Worm (Caenorhabditis elegans) whole organism, L4 larva: ENCODE data around the gene F35D11.1.
A peak's percentile ranks its signal among the peaks of the same experiment; 100 is the strongest.

Experiments
- F10B5.3 ChIP-seq: sonication (generic microtip); optimal IDR thresholded peaks from 2 replicates; lab custom pipeline; 2016; ENCODE audit warnings: mild to moderate bottlenecking, missing genetic modification characterization, missing compliant biosample characterization
- F44E2.7 ChIP-seq: fragments of 200-800 bp; sonication (Bioruptor generic); IDR thresholded peaks from 2 replicates; pipeline ENCODE4 v2.1.2; 2022; ENCODE audit warnings: missing genetic modification characterization, missing compliant biosample characterization
- F49E8.2 ChIP-seq: sonication (generic microtip); optimal IDR thresholded peaks from 2 replicates; lab custom pipeline; 2016; ENCODE audit warnings: missing compliant biosample characterization, mild to moderate bottlenecking, missing genetic modification characterization, borderline replicate concordance
- R02D3.7 ChIP-seq: fragments of 150-350 bp; sonication (generic microtip); optimal IDR thresholded peaks from 3 replicates; lab custom pipeline; 2014; ENCODE audit warnings: missing biosample characterization, missing genetic modification characterization
- Y105C5A.15 ChIP-seq: fragments of 200-800 bp; sonication (Bioruptor generic); IDR thresholded peaks from 2 replicates; pipeline ENCODE4 v1.3.6; 2022; ENCODE audit warnings: missing genetic modification characterization, missing compliant biosample characterization
- Y48G9A.11 ChIP-seq: fragments of 200-800 bp; sonication (Bioruptor generic); IDR thresholded peaks from 2 replicates; pipeline ENCODE4 v1.3.6; 2022; ENCODE audit warnings: missing genetic modification reagents, missing genetic modification characterization, missing compliant biosample characterization
- Y5F2A.4 ChIP-seq: fragments of 200-800 bp; sonication (Bioruptor generic); optimal IDR thresholded peaks from 2 replicates; lab custom pipeline; 2018; ENCODE audit warnings: mild to moderate bottlenecking, missing genetic modification characterization, missing compliant biosample characterization
- Y75B8A.6 ChIP-seq: fragments of 200-800 bp; sonication (Bioruptor generic); IDR thresholded peaks from 2 replicates; pipeline ENCODE4 v1.3.6; 2022; ENCODE audit warnings: missing genetic modification reagents, missing genetic modification characterization, missing compliant biosample characterization
- aha-1 ChIP-seq: fragments of 150-350 bp; peaks from one replicate; lab custom pipeline; 2014; ENCODE audit warnings: missing biosample characterization, missing genetic modification characterization
- ceh-32 ChIP-seq: sonication (generic microtip); optimal IDR thresholded peaks from 2 replicates; lab custom pipeline; 2016; ENCODE audit warnings: mild to moderate bottlenecking, missing genetic modification characterization, missing compliant biosample characterization; ENCODE audit not compliant: poor library complexity
- ceh-44 ChIP-seq: fragments of 200-800 bp; sonication (Bioruptor generic); IDR thresholded peaks from 2 replicates; pipeline ENCODE4 v1.3.6; 2022; ENCODE audit warnings: missing genetic modification reagents, missing genetic modification characterization, missing compliant biosample characterization
- ceh-62 ChIP-seq: sonication (generic microtip); optimal IDR thresholded peaks from 2 replicates; lab custom pipeline; 2017; ENCODE audit warnings: missing biosample characterization, missing genetic modification characterization
- cey-2 ChIP-seq: sonication (generic microtip); optimal IDR thresholded peaks from 3 replicates; lab custom pipeline; 2017; ENCODE audit warnings: missing genetic modification characterization, mild to moderate bottlenecking, missing compliant biosample characterization, antibody characterized with exemption, borderline replicate concordance; ENCODE audit not compliant: insufficient read depth
- dmd-9 ChIP-seq: fragments of 200-800 bp; sonication (Bioruptor generic); IDR thresholded peaks from 2 replicates; pipeline ENCODE4 v1.3.6; 2022; ENCODE audit warnings: missing genetic modification reagents, missing genetic modification characterization, missing compliant biosample characterization
- duxl-1 ChIP-seq: sonication (generic microtip); optimal IDR thresholded peaks from 2 replicates; lab custom pipeline; 2016; ENCODE audit warnings: mild to moderate bottlenecking, missing genetic modification characterization, moderate library complexity, missing compliant biosample characterization; ENCODE audit not compliant: poor library complexity
- egl-27 ChIP-seq: sonication (generic microtip); optimal IDR thresholded peaks from 3 replicates; lab custom pipeline; 2017; ENCODE audit warnings: missing biosample characterization, missing genetic modification reagents, missing genetic modification characterization
- egl-43 ChIP-seq: fragments of 200-800 bp; sonication (Bioruptor generic); IDR thresholded peaks from 2 replicates; pipeline ENCODE4 v1.3.6; 2022; ENCODE audit warnings: missing genetic modification reagents, missing genetic modification characterization, missing compliant biosample characterization
- fos-1 ChIP-seq: fragments of 150-350 bp; optimal IDR thresholded peaks from 2 replicates; lab custom pipeline; 2014; ENCODE audit warnings: missing biosample characterization, missing genetic modification characterization
- gei-8 ChIP-seq: fragments of 200-800 bp; sonication (Bioruptor generic); optimal IDR thresholded peaks from 2 replicates; lab custom pipeline; 2018; ENCODE audit warnings: mild to moderate bottlenecking, missing genetic modification characterization, missing compliant biosample characterization
- hif-1 ChIP-seq, 2 experiments: sonication (generic microtip); optimal IDR thresholded peaks; 2 replicates each; lab custom pipeline; 2016 to 2017; ENCODE audit warnings: missing compliant biosample characterization in 2 of 2, missing genetic modification characterization in 2 of 2, missing genetic modification reagents in 2 of 2, missing genotype in 2 of 2, mild to moderate bottlenecking in 1 of 2
- hlh-11 ChIP-seq: fragments of 200-800 bp; sonication (Bioruptor generic); optimal IDR thresholded peaks from 2 replicates; lab custom pipeline; 2018; ENCODE audit warnings: mild to moderate bottlenecking, missing genetic modification characterization, missing compliant biosample characterization
- hmg-1.1 ChIP-seq: fragments of 200-800 bp; sonication (Bioruptor generic); IDR thresholded peaks from 2 replicates; pipeline ENCODE4 v1.3.6; 2022; ENCODE audit warnings: missing genetic modification reagents, missing genetic modification characterization, missing compliant biosample characterization
- jun-1 ChIP-seq: fragments of 150-350 bp; optimal IDR thresholded peaks from 2 replicates; lab custom pipeline; 2014; ENCODE audit warnings: missing biosample characterization, missing genetic modification reagents, missing genetic modification characterization
- lin-1 ChIP-seq: fragments of 200-800 bp; sonication (Bioruptor generic); IDR thresholded peaks from 2 replicates; pipeline ENCODE4 v1.3.6; 2022; ENCODE audit warnings: missing genetic modification reagents, missing genetic modification characterization, missing compliant biosample characterization
- lin-15B ChIP-seq: fragments of 150-350 bp; sonication (generic microtip); optimal IDR thresholded peaks from 3 replicates; lab custom pipeline; 2014; ENCODE audit warnings: missing biosample characterization, missing genetic modification characterization
- lin-29 ChIP-seq: fragments of 200-800 bp; sonication (Bioruptor generic); IDR thresholded peaks from 2 replicates; pipeline ENCODE4 v1.3.6; 2022; ENCODE audit warnings: missing genetic modification reagents, missing genetic modification characterization, missing compliant biosample characterization
- lin-38 ChIP-seq: fragments of 200-800 bp; sonication (Bioruptor generic); IDR thresholded peaks from 2 replicates; pipeline ENCODE4 v1.3.6; 2022; ENCODE audit warnings: missing genetic modification reagents, missing genetic modification characterization, missing compliant biosample characterization
- lin-39 ChIP-seq: fragments of 150-350 bp; optimal IDR thresholded peaks from 2 replicates; lab custom pipeline; 2014; ENCODE audit warnings: missing biosample characterization, missing genetic modification reagents, missing genetic modification characterization
- mdl-1 ChIP-seq, 2 experiments: fragments of 150-350 bp in 1 of 2; sonication (generic microtip) in 1 of 2; optimal IDR thresholded peaks; 2 replicates each; lab custom pipeline; 2014 to 2017; ENCODE audit warnings: missing biosample characterization in 2 of 2, missing genetic modification characterization in 2 of 2
- mxl-3 ChIP-seq: fragments of 200-800 bp; sonication (Bioruptor generic); optimal IDR thresholded peaks from 2 replicates; lab custom pipeline; 2018; ENCODE audit warnings: mild to moderate bottlenecking, missing genetic modification characterization, missing compliant biosample characterization
- nhr-10 ChIP-seq: fragments of 150-350 bp; optimal IDR thresholded peaks from 2 replicates; lab custom pipeline; 2014; ENCODE audit warnings: missing biosample characterization, missing genetic modification characterization
- nhr-11 ChIP-seq: fragments of 150-350 bp; optimal IDR thresholded peaks from 2 replicates; lab custom pipeline; 2014; ENCODE audit warnings: missing biosample characterization, missing genetic modification characterization
- nhr-237 ChIP-seq: sonication (generic microtip); optimal IDR thresholded peaks from 2 replicates; lab custom pipeline; 2017; ENCODE audit warnings: missing biosample characterization, missing genetic modification characterization
- nhr-25 ChIP-seq: sonication (generic microtip); optimal IDR thresholded peaks from 2 replicates; lab custom pipeline; 2017; ENCODE audit warnings: missing genetic modification characterization, mild to moderate bottlenecking, missing compliant biosample characterization, antibody characterized with exemption, moderate library complexity, borderline replicate concordance; ENCODE audit not compliant: insufficient read depth
- nhr-41 ChIP-seq: fragments of 200-800 bp; sonication (Bioruptor generic); IDR thresholded peaks from 2 replicates; pipeline ENCODE4 v1.3.6; 2022; ENCODE audit warnings: missing genetic modification reagents, missing genetic modification characterization, missing compliant biosample characterization
- nhr-6 ChIP-seq: fragments of 150-350 bp; optimal IDR thresholded peaks from 2 replicates; lab custom pipeline; 2014; ENCODE audit warnings: missing biosample characterization, missing genetic modification characterization
- nhr-76 ChIP-seq: fragments of 150-350 bp; optimal IDR thresholded peaks from 2 replicates; lab custom pipeline; 2014; ENCODE audit warnings: missing biosample characterization, missing genetic modification characterization
- nhr-77 ChIP-seq: fragments of 150-350 bp; optimal IDR thresholded peaks from 2 replicates; lab custom pipeline; 2014; ENCODE audit warnings: missing biosample characterization, missing genetic modification characterization
- pha-4 ChIP-seq, 2 experiments: fragments of 150-350 bp in 1 of 2; fragments of 200-800 bp in 1 of 2; sonication (Bioruptor generic) in 1 of 2; IDR thresholded peaks in 1 of 2; optimal IDR thresholded peaks in 1 of 2; 2 replicates each; pipeline versions ENCODE4 v1.3.6 to Lab custom; 2014 to 2022; ENCODE audit warnings: missing genetic modification characterization in 2 of 2, missing genetic modification reagents in 2 of 2, missing biosample characterization in 1 of 2, missing compliant biosample characterization in 1 of 2
- pqm-1 ChIP-seq: sonication (generic microtip); optimal IDR thresholded peaks from 2 replicates; lab custom pipeline; 2017; ENCODE audit warnings: missing biosample characterization, missing genetic modification characterization
- rbr-2 ChIP-seq: sonication (generic microtip); optimal IDR thresholded peaks from 2 replicates; lab custom pipeline; 2016; ENCODE audit warnings: missing genotype, missing genetic modification characterization, missing compliant biosample characterization
- saeg-2 ChIP-seq: fragments of 200-800 bp; sonication (Bioruptor generic); IDR thresholded peaks from 2 replicates; pipeline ENCODE4 v1.3.6; 2022; ENCODE audit warnings: missing genetic modification reagents, missing genetic modification characterization, missing compliant biosample characterization
- sdz-12 ChIP-seq: fragments of 200-800 bp; sonication (Bioruptor generic); optimal IDR thresholded peaks from 2 replicates; lab custom pipeline; 2018; ENCODE audit warnings: mild to moderate bottlenecking, missing genetic modification characterization, missing compliant biosample characterization
- snpc-4 ChIP-seq: fragments of 150-350 bp; optimal IDR thresholded peaks from 2 replicates; lab custom pipeline; 2014; ENCODE audit warnings: missing biosample characterization, missing genetic modification characterization
- tag-97 ChIP-seq: fragments of 200-800 bp; sonication (Bioruptor generic); IDR thresholded peaks from 2 replicates; pipeline ENCODE4 v1.3.6; 2022; ENCODE audit warnings: missing genetic modification characterization, missing compliant biosample characterization
- unc-130 ChIP-seq: sonication (generic microtip); optimal IDR thresholded peaks from 2 replicates; lab custom pipeline; 2016; ENCODE audit warnings: missing genetic modification reagents, missing genetic modification characterization, missing compliant biosample characterization
- unc-39 ChIP-seq: sonication (generic microtip); optimal IDR thresholded peaks from 2 replicates; lab custom pipeline; 2017; ENCODE audit warnings: missing biosample characterization, missing genetic modification characterization
- unc-62 ChIP-seq, 3 experiments: fragments of 150-350 bp in 1 of 3; sonication (generic microtip); optimal IDR thresholded peaks in 2 of 3; peaks in 1 of 3; 1 replicate in 1 of 3; 2 replicates in 2 of 3; lab custom pipeline; 2014 to 2017; ENCODE audit warnings: missing biosample characterization in 3 of 3, missing genetic modification characterization in 3 of 3, missing genetic modification reagents in 3 of 3, missing genotype in 1 of 3
- zip-2 ChIP-seq: fragments of 150-350 bp; optimal IDR thresholded peaks from 2 replicates; lab custom pipeline; 2014; ENCODE audit warnings: missing biosample characterization, missing genetic modification characterization
- ztf-7 ChIP-seq: fragments of 150-350 bp; optimal IDR thresholded peaks from 2 replicates; lab custom pipeline; 2014; ENCODE audit warnings: missing biosample characterization, missing genetic modification characterization

Gene F35D11.1

ce11 chrII:4603035-4603434 is 23.7 kb upstream of the F35D11.1 start, which contains the start of gene F35D11.4 (continued):
- TF ChIP-seq Y105C5A.15 (no peak), tag-97 (GFP tag; lab: Robert Waterston, UW) (0 out of 2 replicates have a peak, but pooled peaks have one; percentile 55), cey-2 (no peak), nhr-6 (peak; percentile 78), pqm-1 (tag; lab: Kevin White, UChicago) (no peak), Y75B8A.6 (GFP tag; lab: Robert Waterston, UW) (no peak), F10B5.3 (no peak), zip-2 (tag; lab: Kevin White, UChicago) (no peak), ceh-62 (tag; lab: Kevin White, UChicago) (no peak), dmd-9 (peak; percentile 77), duxl-1 (peak; percentile 76), saeg-2 (GFP tag; lab: Robert Waterston, UW) (no peak), nhr-237 (tag; lab: Kevin White, UChicago) (no peak), unc-39 (no peak), nhr-11 (tag; lab: Kevin White, UChicago) (peak; percentile 15), unc-62 (GFP tag; optimal IDR thresholded peaks at IDR 0.05 in 1 of 2; lab: Kevin White, UChicago) (no peak), unc-62 (tag; optimal IDR thresholded peaks at IDR 0.05; lab: Kevin White, UChicago) (no peak), F44E2.7 (no peak), Y48G9A.11 (GFP tag; lab: Robert Waterston, UW) (peak; percentile 69), hif-1 (tag; optimal IDR thresholded peaks at IDR 0.05; lab: Kevin White, UChicago) (peak in 1 of 2 experiments; percentile 89), unc-130 (GFP tag; lab: Kevin White, UChicago) (peak; percentile 89), nhr-41 (GFP tag; lab: Robert Waterston, UW) (no peak), mdl-1 (tag; optimal IDR thresholded peaks at IDR 0.05; lab: Kevin White, UChicago) (peak in 1 of 2 experiments; percentile 7), hmg-1.1 (GFP tag; lab: Robert Waterston, UW) (peak; percentile 46; the same call in 1 of the 2 replicates), jun-1 (tag; lab: Kevin White, UChicago) (no peak), nhr-76 (tag; lab: Kevin White, UChicago) (no peak), R02D3.7 (tag; lab: Kevin White, UChicago) (no peak), lin-15B (tag; lab: Kevin White, UChicago) (no peak), lin-29 (GFP tag; lab: Robert Waterston, UW) (no peak), nhr-77 (tag; lab: Kevin White, UChicago) (peak; percentile 53), fos-1 (no peak), hlh-11 (tag; lab: Kevin White, UChicago) (peak; percentile 71), pha-4 (GFP tag; IDR thresholded peaks at IDR 0.05; lab: Robert Waterston, UW) (peak; percentile 20; the same call in 1 of the 2 replicates), pha-4 (tag; optimal IDR thresholded peaks at IDR 0.05; lab: Kevin White, UChicago) (no peak), nhr-10 (tag; lab: Kevin White, UChicago) (no peak), lin-39 (no peak), sdz-12 (GFP tag; lab: Kevin White, UChicago) (no peak), ztf-7 (no peak), Y5F2A.4 (GFP tag; lab: Kevin White, UChicago) (no peak), lin-1 (0 out of 2 replicates have a peak, but pooled peaks have one; percentile 20), gei-8 (GFP tag; lab: Kevin White, UChicago) (no peak), ceh-32 (tag; lab: Kevin White, UChicago) (no peak), nhr-25 (tag; lab: Kevin White, UChicago) (no peak), F49E8.2 (tag; lab: Kevin White, UChicago) (no peak), egl-27 (tag; lab: Kevin White, UChicago) (no peak), lin-38 (GFP tag; lab: Robert Waterston, UW) (peak; percentile 65), egl-43 (no peak), mxl-3 (no peak), rbr-2 (tag; lab: Kevin White, UChicago) (peak; percentile 60), aha-1 (tag; lab: Kevin White, UChicago) (peak; percentile 99), ceh-44 (peak; percentile 33; the same call in 1 of the 2 replicates), snpc-4 (tag; lab: Kevin White, UChicago) (no peak)
